Fruit fly (Drosophila melanogaster): ENCODE measurements around the gene Thor.

The Thor gene

DNA sequence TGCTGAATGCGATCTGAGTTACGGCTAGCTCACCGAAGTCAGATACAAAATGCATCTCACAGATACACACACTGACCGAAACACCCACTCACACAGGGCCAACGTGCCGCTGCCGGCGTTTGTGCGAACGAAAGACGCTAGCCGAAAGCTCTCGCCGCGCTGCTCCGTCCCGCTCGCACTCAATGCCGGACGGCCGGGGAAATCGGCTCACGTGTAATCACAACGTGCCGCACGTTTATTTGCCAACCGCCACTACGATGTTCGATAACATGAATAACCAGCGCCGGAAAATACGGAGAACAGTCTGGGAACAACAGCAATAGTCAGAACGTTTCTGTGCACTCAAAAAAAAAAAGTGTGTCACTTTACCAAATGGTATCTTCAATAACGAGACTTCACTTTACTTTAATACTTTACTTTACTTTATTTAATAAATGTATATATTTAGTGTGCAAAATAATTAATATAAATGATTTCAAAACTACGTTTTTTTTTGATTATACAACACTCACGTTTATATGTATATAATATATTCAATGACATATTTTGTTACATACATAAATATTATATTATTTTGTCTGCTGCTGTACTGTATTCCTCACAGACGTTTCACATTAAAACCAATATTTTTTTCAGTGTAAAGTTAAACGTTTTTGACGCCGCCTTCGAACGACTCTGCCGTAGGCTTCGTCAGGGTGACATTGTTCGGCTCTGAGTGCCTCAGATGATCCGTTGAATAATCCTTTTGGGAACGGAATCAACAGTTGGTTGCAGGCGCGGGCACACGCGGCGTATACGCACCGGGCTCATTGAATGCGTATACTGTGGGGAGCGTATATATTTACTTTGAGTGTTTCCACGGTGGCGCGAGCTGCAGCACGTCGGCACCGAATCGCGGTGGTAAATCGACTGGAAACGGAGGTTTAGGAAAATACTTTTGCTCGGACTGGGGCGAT, 29.3 kb downstream of the Thor start, which contains the start of gene tim (continued):
- no peak for TF ChIP-seq CrebB (tag; optimal IDR thresholded peaks at IDR 0.05)
- no peak for TF ChIP-seq NC2α (GFP tag; optimal IDR thresholded peaks at IDR 0.05)
- no peak for TF ChIP-seq CG4328 (GFP tag; optimal IDR thresholded peaks at IDR 0.05)
- TF ChIP-seq wor (GFP tag; IDR thresholded peaks at IDR 0.05), result 0 out of 2 replicates have a peak, but pooled peaks have one; percentile 14
- TF ChIP-seq Doc3 (GFP tag; IDR thresholded peaks at IDR 0.05; ENCODE audit: partially characterized antibody), result no peak
- no peak for TF ChIP-seq Dp (GFP tag; optimal IDR thresholded peaks at IDR 0.05)
- peak; percentile 53; the same call in 1 of the 3 replicates for TF ChIP-seq CG34422 (GFP tag; IDR thresholded peaks at IDR 0.05)
- TF ChIP-seq sr (GFP tag; IDR thresholded peaks at IDR 0.05), result peak; percentile 91
- TF ChIP-seq CG7963 (GFP tag; IDR thresholded peaks at IDR 0.05; ENCODE audit: partially characterized antibody), result no peak
- TF ChIP-seq nmo (GFP tag; optimal IDR thresholded peaks at IDR 0.05), result peak; percentile 59
- TF ChIP-seq dpn (GFP tag; optimal IDR thresholded peaks at IDR 0.05), result peak in 1 of 2 experiments; percentile 31
- TF ChIP-seq btn (GFP tag; optimal IDR thresholded peaks at IDR 0.05), result no peak
- TF ChIP-seq Tbp (GFP tag; optimal IDR thresholded peaks at IDR 0.05), result no peak
- TF ChIP-seq Bgb (GFP tag; IDR thresholded peaks at IDR 0.05; ENCODE audit: partially characterized antibody), result peak; percentile 28; the same call in 1 of the 2 replicates
- no peak for TF ChIP-seq B-H1 (GFP tag; IDR thresholded peaks at IDR 0.05)
- TF ChIP-seq Fer2 (tag; optimal IDR thresholded peaks at IDR 0.05), result no peak
- peak; percentile 73 for TF ChIP-seq CG9437 (GFP tag; optimal IDR thresholded peaks at IDR 0.05)
- no peak for TF ChIP-seq wdn (GFP tag; IDR thresholded peaks at IDR 0.05)
- TF ChIP-seq sc (optimal IDR thresholded peaks at IDR 0.05), result no peak
- TF ChIP-seq sc (GFP tag; optimal IDR thresholded peaks at IDR 0.05), result no peak
- no peak for TF ChIP-seq gce (GFP tag; IDR thresholded peaks at IDR 0.05)
- no peak for TF ChIP-seq sd (tag; optimal IDR thresholded peaks at IDR 0.05)
- no peak for TF ChIP-seq CG8281 (tag; optimal IDR thresholded peaks at IDR 0.05)
- peak; percentile 40 for TF ChIP-seq CG12659 (GFP tag; optimal IDR thresholded peaks at IDR 0.05)
- TF ChIP-seq CG11504 (tag; optimal IDR thresholded peaks at IDR 0.05), result peak; percentile 76
- TF ChIP-seq CG10209 (GFP tag; optimal IDR thresholded peaks at IDR 0.05), result peak; percentile 31
- TF ChIP-seq ems (GFP tag; optimal IDR thresholded peaks at IDR 0.05), result no peak
- no peak for TF ChIP-seq hb (GFP tag; IDR thresholded peaks at IDR 0.05; ENCODE audit: partially characterized antibody)
- TF ChIP-seq CG17568 (GFP tag; optimal IDR thresholded peaks at IDR 0.05), result no peak
- no peak for TF ChIP-seq CG4617 (GFP tag; optimal IDR thresholded peaks at IDR 0.05; ENCODE audit: borderline replicate concordance)
- no peak for TF ChIP-seq ac (GFP tag; optimal IDR thresholded peaks at IDR 0.05)
- no peak for TF ChIP-seq crc (GFP tag; optimal IDR thresholded peaks at IDR 0.05)
- TF ChIP-seq CG3281 (GFP tag; optimal IDR thresholded peaks at IDR 0.05), result no peak
- TF ChIP-seq CG1647 (GFP tag; optimal IDR thresholded peaks at IDR 0.05), result no peak
- no peak for TF ChIP-seq shn (GFP tag; optimal IDR thresholded peaks at IDR 0.05)
- no peak for TF ChIP-seq Mrtf (GFP tag; IDR thresholded peaks at IDR 0.05)
- TF ChIP-seq sens (GFP tag), result peak; percentile 84
- TF ChIP-seq inv (GFP tag; IDR thresholded peaks at IDR 0.05; ENCODE audit: partially characterized antibody), result no peak
- TF ChIP-seq schlank (tag; optimal IDR thresholded peaks at IDR 0.05), result no peak
- peak; percentile 27 for TF ChIP-seq CG8388 (GFP tag; optimal IDR thresholded peaks at IDR 0.05)
- TF ChIP-seq pan (optimal IDR thresholded peaks at IDR 0.05), result no peak
- no peak for TF ChIP-seq pan (GFP tag; optimal IDR thresholded peaks at IDR 0.05 in 1 of 2, IDR thresholded peaks at IDR 0.05 in 1 of 2)
- TF ChIP-seq Awh (GFP tag; IDR thresholded peaks at IDR 0.05), result no peak
- TF ChIP-seq CG11723 (GFP tag; optimal IDR thresholded peaks at IDR 0.05), result no peak
- peak; percentile 51 for TF ChIP-seq CG4424 (GFP tag; optimal IDR thresholded peaks at IDR 0.05)
- no peak for TF ChIP-seq CG6791 (GFP tag; IDR thresholded peaks at IDR 0.05; ENCODE audit: partially characterized antibody)
- TF ChIP-seq CG10565 (GFP tag; optimal IDR thresholded peaks at IDR 0.05), result no peak
- no peak for TF ChIP-seq CG17802 (tag; optimal IDR thresholded peaks at IDR 0.05)
- TF ChIP-seq lmd (GFP tag; IDR thresholded peaks at IDR 0.05), result peak; percentile 43; the same call in 1 of the 2 replicates
